Worm (Caenorhabditis elegans) whole organism, L3 larva: ENCODE measurements around the gene comt-4.

Experiments used
- egl-27 ChIP-seq: sonication (generic microtip); optimal IDR thresholded peaks from 4 replicates; lab custom pipeline; 2017; ENCODE audit warnings: missing biosample characterization, missing genetic modification reagents, missing genetic modification characterization
- elt-2 ChIP-seq: sonication (generic microtip); optimal IDR thresholded peaks from 2 replicates; lab custom pipeline; 2016; ENCODE audit warnings: missing genetic modification reagents, mild to moderate bottlenecking, missing genetic modification characterization, missing compliant biosample characterization
- fkh-10 ChIP-seq: sonication (generic microtip); optimal IDR thresholded peaks from 2 replicates; lab custom pipeline; 2017; ENCODE audit warnings: missing biosample characterization, missing genetic modification reagents, missing genetic modification characterization
- fos-1 ChIP-seq: fragments of 150-350 bp; optimal IDR thresholded peaks from 2 replicates; lab custom pipeline; 2014; ENCODE audit warnings: missing biosample characterization, missing genetic modification characterization
- lsy-12 ChIP-seq: sonication (generic microtip); optimal IDR thresholded peaks from 2 replicates; lab custom pipeline; 2016; ENCODE audit warnings: mild to moderate bottlenecking, missing genetic modification characterization, missing compliant biosample characterization
- unc-39 ChIP-seq: sonication (generic microtip); optimal IDR thresholded peaks from 4 replicates; lab custom pipeline; 2017; ENCODE audit warnings: missing biosample characterization, missing genetic modification characterization

DNA sequence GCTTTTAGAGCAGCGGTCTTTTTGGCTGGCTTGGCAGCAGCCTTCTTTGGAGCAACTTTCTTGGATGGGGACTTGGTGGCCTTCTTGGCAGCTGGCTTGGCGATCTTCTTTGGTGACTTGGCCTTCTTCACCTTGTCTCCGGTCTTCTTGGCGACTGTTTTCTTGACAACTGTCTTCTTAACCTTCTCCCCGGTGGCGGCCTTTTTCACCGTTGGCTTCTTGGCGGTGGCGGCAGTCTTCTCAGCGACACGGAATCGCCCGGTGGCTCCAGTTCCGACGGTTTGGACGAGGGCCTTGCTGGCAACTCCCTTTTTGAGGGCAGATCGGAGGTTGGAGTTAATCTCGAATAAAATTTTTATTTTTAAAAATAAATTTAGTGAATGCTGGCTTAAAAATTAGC, 19.3 kb downstream of the comt-4 start:
- TF ChIP-seq lsy-12 (tag; lab: Kevin White, UChicago) (no peak), egl-27 (tag; lab: Kevin White, UChicago) (no peak), elt-2 (tag; lab: Kevin White, UChicago) (no peak), unc-39 (tag; lab: Kevin White, UChicago) (no peak), fos-1 (tag; lab: Kevin White, UChicago) (no peak), fkh-10 (GFP tag; lab: Kevin White, UChicago) (no peak)
